Fruit fly (Drosophila melanogaster) whole organism, prepupa: ENCODE data around the gene Or22b.
A peak's percentile ranks its signal among the peaks of the same experiment; 100 is the strongest.

Experiments
- Blimp-1 ChIP-seq: fragments of 200-800 bp; sonication (Bioruptor generic); optimal IDR thresholded peaks from 3 replicates; lab custom pipeline; 2017; ENCODE audit warnings: missing biosample characterization, missing genetic modification characterization, mild to moderate bottlenecking, moderate library complexity, missing genetic modification reagents
- CG10631 ChIP-seq: fragments of 200-800 bp; sonication (Bioruptor generic); optimal IDR thresholded peaks from 2 replicates; lab custom pipeline; 2016; ENCODE audit warnings: missing biosample characterization, missing genetic modification characterization
- CG10669 ChIP-seq: fragments of 200-800 bp; sonication (Bioruptor generic); optimal IDR thresholded peaks from 3 replicates; lab custom pipeline; 2018; ENCODE audit warnings: missing biosample characterization, mild to moderate bottlenecking, missing genetic modification characterization, moderate library complexity
- CG11294 ChIP-seq: fragments of 200-800 bp; sonication (Bioruptor generic); IDR thresholded peaks from 2 replicates; pipeline ENCODE4 v1.3.6; 2022; ENCODE audit warnings: missing biosample characterization, missing genetic modification characterization
- CG11762 ChIP-seq: fragments of 200-800 bp; sonication (Bioruptor generic); optimal IDR thresholded peaks from 3 replicates; lab custom pipeline; 2016; ENCODE audit warnings: missing biosample characterization, missing genetic modification characterization; ENCODE audit not compliant: insufficient read depth
- CG11902 ChIP-seq: fragments of 200-800 bp; sonication (Bioruptor generic); optimal IDR thresholded peaks from 3 replicates; lab custom pipeline; 2016; ENCODE audit warnings: missing biosample characterization, missing genetic modification characterization
- CG15336 ChIP-seq: fragments of 200-800 bp; sonication (Bioruptor generic); IDR thresholded peaks from 2 replicates; pipeline ENCODE4 v1.3.6; 2022; ENCODE audit warnings: missing biosample characterization, missing genetic modification characterization
- CG1621 ChIP-seq: fragments of 200-800 bp; sonication (Bioruptor generic); optimal IDR thresholded peaks from 3 replicates; lab custom pipeline; 2018; ENCODE audit warnings: missing biosample characterization, mild to moderate bottlenecking, missing genetic modification characterization
- CG16779 ChIP-seq: fragments of 200-800 bp; sonication (Bioruptor generic); optimal IDR thresholded peaks from 3 replicates; lab custom pipeline; 2017; ENCODE audit warnings: missing biosample characterization, mild to moderate bottlenecking, missing genetic modification characterization
- CG3032 ChIP-seq: fragments of 200-800 bp; optimal IDR thresholded peaks from 2 replicates; lab custom pipeline; 2019; ENCODE audit warnings: missing biosample characterization, mild to moderate bottlenecking, missing genetic modification characterization, moderate library complexity
- CG31627 ChIP-seq: fragments of 200-800 bp; sonication (Bioruptor generic); optimal IDR thresholded peaks from 3 replicates; lab custom pipeline; 2016; ENCODE audit warnings: missing biosample characterization, missing genetic modification characterization
- CG32006 ChIP-seq: fragments of 200-800 bp; sonication (Bioruptor generic); optimal IDR thresholded peaks from 3 replicates; lab custom pipeline; 2017; ENCODE audit warnings: missing biosample characterization, mild to moderate bottlenecking, missing genetic modification characterization
- CG3919 ChIP-seq: fragments of 200-800 bp; sonication (Bioruptor generic); optimal IDR thresholded peaks from 3 replicates; lab custom pipeline; 2016; ENCODE audit warnings: missing biosample characterization, missing genetic modification characterization
- CG4318 ChIP-seq: fragments of 200-800 bp; sonication (Bioruptor generic); optimal IDR thresholded peaks from 3 replicates; lab custom pipeline; 2017; ENCODE audit warnings: missing biosample characterization, mild to moderate bottlenecking, missing genetic modification characterization
- CG6163 ChIP-seq: fragments of 200-800 bp; sonication (Bioruptor generic); IDR thresholded peaks from 3 replicates; pipeline ENCODE4 v1.3.6; 2022; ENCODE audit warnings: missing biosample characterization, missing genetic modification characterization
- CG6276 ChIP-seq: fragments of 200-800 bp; sonication (Bioruptor generic); optimal IDR thresholded peaks from 2 replicates; lab custom pipeline; 2017; ENCODE audit warnings: missing biosample characterization, mild to moderate bottlenecking, missing genetic modification characterization
- CG6792 ChIP-seq: fragments of 200-800 bp; sonication (Bioruptor generic); optimal IDR thresholded peaks from 3 replicates; lab custom pipeline; 2016; ENCODE audit warnings: missing biosample characterization, missing genetic modification characterization
- CG6808 ChIP-seq: fragments of 200-800 bp; sonication (Bioruptor generic); optimal IDR thresholded peaks from 3 replicates; lab custom pipeline; 2017; ENCODE audit warnings: missing biosample characterization, missing genetic modification characterization, mild to moderate bottlenecking, moderate library complexity, missing genetic modification reagents
- CG6854 ChIP-seq: fragments of 200-800 bp; sonication (Bioruptor generic); optimal IDR thresholded peaks from 2 replicates; lab custom pipeline; 2017; ENCODE audit warnings: missing biosample characterization, mild to moderate bottlenecking, missing genetic modification characterization
- CG8119 ChIP-seq: fragments of 200-800 bp; sonication (Bioruptor generic); IDR thresholded peaks from 3 replicates; pipeline ENCODE4 v1.3.6; 2022; ENCODE audit warnings: missing biosample characterization, missing genetic modification characterization
- CG8319 ChIP-seq: fragments of 200-800 bp; sonication (Bioruptor generic); optimal IDR thresholded peaks from 3 replicates; lab custom pipeline; 2016; ENCODE audit warnings: missing biosample characterization, missing genetic modification characterization
- CG9139 ChIP-seq: fragments of 200-800 bp; sonication (Bioruptor generic); optimal IDR thresholded peaks from 3 replicates; lab custom pipeline; 2017; ENCODE audit warnings: missing biosample characterization, mild to moderate bottlenecking, missing genetic modification characterization
- Eip75B ChIP-seq: fragments of 200-800 bp; sonication (Bioruptor generic); optimal IDR thresholded peaks from 3 replicates; lab custom pipeline; 2016; ENCODE audit warnings: missing biosample characterization, missing genetic modification characterization
- Eip78C ChIP-seq: fragments of 200-800 bp; sonication (Bioruptor generic); peaks from one replicate; lab custom pipeline; 2016; ENCODE audit warnings: missing biosample characterization, missing genetic modification characterization
- Eip93F ChIP-seq: fragments of 200-800 bp; sonication (Bioruptor generic); optimal IDR thresholded peaks from 2 replicates; lab custom pipeline; 2016; ENCODE audit warnings: missing biosample characterization, mild to moderate bottlenecking, missing genetic modification characterization
- Ets21C ChIP-seq: fragments of 200-800 bp; sonication (Bioruptor generic); optimal IDR thresholded peaks from 3 replicates; lab custom pipeline; 2016; ENCODE audit warnings: missing biosample characterization, missing genetic modification characterization
- Ets96B ChIP-seq: fragments of 200-800 bp; optimal IDR thresholded peaks from 2 replicates; lab custom pipeline; 2019; ENCODE audit warnings: missing biosample characterization, mild to moderate bottlenecking, missing genetic modification characterization, moderate library complexity
- Gug ChIP-seq: fragments of 200-800 bp; sonication (Bioruptor generic); IDR thresholded peaks from 2 replicates; pipeline ENCODE4 v1.3.6; 2022; ENCODE audit warnings: missing biosample characterization, missing genetic modification characterization
- Hr38 ChIP-seq: sonication (Bioruptor generic); optimal IDR thresholded peaks from 2 replicates; lab custom pipeline; 2016; ENCODE audit warnings: missing biosample characterization, missing genetic modification characterization
- OdsH ChIP-seq: fragments of 200-800 bp; sonication (Bioruptor generic); optimal IDR thresholded peaks from 3 replicates; lab custom pipeline; 2016; ENCODE audit warnings: missing biosample characterization, missing genetic modification characterization
- Smox ChIP-seq: fragments of 200-800 bp; sonication (Bioruptor generic); optimal IDR thresholded peaks from 3 replicates; lab custom pipeline; 2016; ENCODE audit warnings: missing biosample characterization, missing genetic modification characterization
- Sox102F ChIP-seq: fragments of 200-800 bp; sonication (Bioruptor generic); optimal IDR thresholded peaks from 2 replicates; lab custom pipeline; 2016; ENCODE audit warnings: missing biosample characterization, mild to moderate bottlenecking, missing genetic modification characterization
- Sox14 ChIP-seq: fragments of 200-800 bp; sonication (Bioruptor generic); optimal IDR thresholded peaks from 3 replicates; lab custom pipeline; 2016; ENCODE audit warnings: missing biosample characterization, missing genetic modification characterization
- Sox15 ChIP-seq: fragments of 200-800 bp; sonication (Bioruptor generic); optimal IDR thresholded peaks from 3 replicates; lab custom pipeline; 2016; ENCODE audit warnings: missing biosample characterization, missing genetic modification characterization
- achi ChIP-seq: fragments of 200-800 bp; sonication (Bioruptor generic); optimal IDR thresholded peaks from 3 replicates; lab custom pipeline; 2016; ENCODE audit warnings: missing biosample characterization, missing genetic modification characterization
- acj6 ChIP-seq: fragments of 200-800 bp; sonication (Bioruptor generic); optimal IDR thresholded peaks from 3 replicates; lab custom pipeline; 2016; ENCODE audit warnings: missing biosample characterization, missing genetic modification characterization
- cyc ChIP-seq: fragments of 200-800 bp; sonication (Bioruptor generic); optimal IDR thresholded peaks from 3 replicates; lab custom pipeline; 2016; ENCODE audit warnings: missing biosample characterization, missing genetic modification characterization
- dac ChIP-seq: fragments of 200-800 bp; sonication (Bioruptor generic); optimal IDR thresholded peaks from 2 replicates; lab custom pipeline; 2017; ENCODE audit warnings: missing biosample characterization, mild to moderate bottlenecking, missing genetic modification characterization
- eg ChIP-seq: fragments of 200-800 bp; sonication (Bioruptor generic); IDR thresholded peaks from 3 replicates; pipeline ENCODE4 v1.3.6; 2022; ENCODE audit warnings: missing biosample characterization, missing genetic modification characterization
- esn ChIP-seq: fragments of 200-800 bp; sonication (Bioruptor generic); optimal IDR thresholded peaks from 2 replicates; lab custom pipeline; 2016; ENCODE audit warnings: missing biosample characterization, mild to moderate bottlenecking, missing genetic modification characterization, moderate library complexity
- fd59A ChIP-seq: fragments of 200-800 bp; sonication (Bioruptor generic); optimal IDR thresholded peaks from 2 replicates; lab custom pipeline; 2017; ENCODE audit warnings: missing biosample characterization, mild to moderate bottlenecking, missing genetic modification characterization, missing genetic modification reagents
- fkh ChIP-seq: fragments of 200-800 bp; sonication (Bioruptor generic); optimal IDR thresholded peaks from 3 replicates; lab custom pipeline; 2017; ENCODE audit warnings: missing biosample characterization, mild to moderate bottlenecking, missing genetic modification characterization, moderate library complexity
- lz ChIP-seq: fragments of 200-800 bp; sonication (Bioruptor generic); optimal IDR thresholded peaks from 3 replicates; lab custom pipeline; 2016; ENCODE audit warnings: missing biosample characterization, missing genetic modification characterization
- net ChIP-seq: fragments of 200-800 bp; sonication (Bioruptor generic); optimal IDR thresholded peaks from 3 replicates; lab custom pipeline; 2016; ENCODE audit warnings: missing biosample characterization, missing genetic modification characterization
- pdm3 ChIP-seq: fragments of 200-800 bp; sonication (Bioruptor generic); optimal IDR thresholded peaks from 3 replicates; lab custom pipeline; 2016; ENCODE audit warnings: missing biosample characterization, missing genetic modification characterization
- salr ChIP-seq, 2 experiments: fragments of 200-800 bp; sonication (Bioruptor generic); optimal IDR thresholded peaks; 3 replicates each; lab custom pipeline; 2016 to 2018; ENCODE audit warnings: missing biosample characterization in 2 of 2, missing genetic modification characterization in 2 of 2, mild to moderate bottlenecking in 1 of 2
- spab ChIP-seq: fragments of 200-800 bp; sonication (Bioruptor generic); optimal IDR thresholded peaks from 2 replicates; lab custom pipeline; 2017; ENCODE audit warnings: missing biosample characterization, mild to moderate bottlenecking, missing genetic modification characterization, missing genetic modification reagents
- ss ChIP-seq, 2 experiments: fragments of 200-800 bp; sonication (Bioruptor generic); optimal IDR thresholded peaks; 2 replicates in 1 of 2; 3 replicates in 1 of 2; lab custom pipeline; 2017 to 2018; ENCODE audit warnings: mild to moderate bottlenecking in 2 of 2, missing biosample characterization in 2 of 2, missing genetic modification characterization in 2 of 2, moderate library complexity in 1 of 2
- svp ChIP-seq: fragments of 200-800 bp; sonication (Bioruptor generic); peaks from one replicate; lab custom pipeline; 2016; ENCODE audit warnings: missing biosample characterization, missing genetic modification characterization
- topi ChIP-seq: fragments of 200-800 bp; sonication (Bioruptor generic); optimal IDR thresholded peaks from 3 replicates; lab custom pipeline; 2016; ENCODE audit warnings: missing biosample characterization, missing genetic modification characterization
- vri ChIP-seq: fragments of 200-800 bp; sonication (Bioruptor generic); optimal IDR thresholded peaks from 3 replicates; lab custom pipeline; 2016; ENCODE audit warnings: missing biosample characterization, mild to moderate bottlenecking, missing genetic modification characterization

Gene Or22b

dm6 chr2L:1485975-1486665 lies 36.4 kb upstream of the Or22b start:
- TF ChIP-seq CG9139 (peak; percentile 60), Sox14 (GFP tag; lab: Kevin White, UChicago) (peak; percentile 74), CG3919 (GFP tag; lab: Kevin White, UChicago) (peak; percentile 69), CG8119 (GFP tag; lab: Robert Waterston, UW) (peak; percentile 73; the same call in 2 of the 3 replicates), spab (GFP tag; lab: Kevin White, UChicago) (peak; percentile 72), CG11294 (peak; percentile 69), acj6 (peak; percentile 63), Ets21C (peak; percentile 26), CG8319 (GFP tag; lab: Kevin White, UChicago) (peak; percentile 10), CG6276 (GFP tag; lab: Kevin White, UChicago) (peak; percentile 59), CG32006 (GFP tag; lab: Kevin White, UChicago) (peak; percentile 71), esn (peak; percentile 74), lz (GFP tag; lab: Kevin White, UChicago) (peak; percentile 62), Smox (GFP tag; lab: Kevin White, UChicago) (peak; percentile 56), Hr38 (no peak), topi (GFP tag; lab: Kevin White, UChicago) (peak; percentile 70), Sox15 (GFP tag; lab: Kevin White, UChicago) (peak; percentile 47), OdsH (GFP tag; lab: Kevin White, UChicago) (peak; percentile 65), salr (GFP tag; optimal IDR thresholded peaks at IDR 0.05; lab: Kevin White, UChicago) (peak; percentile 65 to 73), achi (GFP tag; lab: Kevin White, UChicago) (peak; percentile 65), Gug (GFP tag; lab: Robert Waterston, UW) (peak; percentile 85), Eip75B (GFP tag; lab: Kevin White, UChicago) (peak; percentile 68), CG4318 (GFP tag; lab: Kevin White, UChicago) (peak; percentile 15), fkh (no peak), CG10631 (GFP tag; lab: Kevin White, UChicago) (peak; percentile 81), Eip78C (GFP tag; lab: Kevin White, UChicago) (peak; percentile 93), CG10669 (GFP tag; lab: Kevin White, UChicago) (peak; percentile 83), CG31627 (GFP tag; lab: Kevin White, UChicago) (peak; percentile 62), eg (peak; percentile 62), CG3032 (tag; lab: Kevin White, UChicago) (peak; percentile 83), CG11762 (GFP tag; lab: Kevin White, UChicago) (peak; percentile 64), svp (GFP tag; lab: Kevin White, UChicago) (peak; percentile 90), fd59A (peak; percentile 73), CG6163 (GFP tag; lab: Robert Waterston, UW) (peak; percentile 80), Sox102F (GFP tag; lab: Kevin White, UChicago) (peak; percentile 70), CG6808 (GFP tag; lab: Kevin White, UChicago) (peak; percentile 75), CG1621 (tag; lab: Kevin White, UChicago) (peak; percentile 72), vri (peak; percentile 50), cyc (GFP tag; lab: Kevin White, UChicago) (peak; percentile 70), CG16779 (tag; lab: Kevin White, UChicago) (peak; percentile 25), CG15336 (peak; percentile 61), Ets96B (tag; lab: Kevin White, UChicago) (peak; percentile 67), CG6854 (GFP tag; lab: Kevin White, UChicago) (no peak), CG11902 (peak; percentile 59), ss (GFP tag; optimal IDR thresholded peaks at IDR 0.05; lab: Kevin White, UChicago) (peak; percentile 58 to 63), CG6792 (peak; percentile 64), pdm3 (GFP tag; lab: Kevin White, UChicago) (peak; percentile 71), net (peak; percentile 54), Eip93F (GFP tag; lab: Kevin White, UChicago) (peak; percentile 32), Blimp-1 (GFP tag; lab: Kevin White, UChicago) (peak; percentile 15), dac (peak; percentile 10)
